Worm (Caenorhabditis elegans): Measurements from ENCODE around the gene F25H9.2.
A peak's percentile ranks its signal among the peaks of the same experiment; 100 is the strongest.

F25H9.2 gene

ce11 chrV:13464123-13464522 is 6.2 kb downstream of the F25H9.2 start:
- peak; percentile 34 for TF ChIP-seq nhr-25 (tag; optimal IDR thresholded peaks at IDR 0.05)
- peak; percentile 9 for TF ChIP-seq elt-2 (tag; optimal IDR thresholded peaks at IDR 0.05)
- TF ChIP-seq nhr-23 (tag; optimal IDR thresholded peaks at IDR 0.05): no peak
- TF ChIP-seq ZK546.5 (tag; optimal IDR thresholded peaks at IDR 0.05): no peak
- TF ChIP-seq lsy-12 (tag; optimal IDR thresholded peaks at IDR 0.05): no peak
- TF ChIP-seq skn-1 (tag; optimal IDR thresholded peaks at IDR 0.05): peak; percentile 49

- TF ChIP-seq lin-39 (tag; optimal IDR thresholded peaks at IDR 0.05) (peak; percentile 49), elt-3 (tag; optimal IDR thresholded peaks at IDR 0.05) (no peak), nhr-76 (tag; optimal IDR thresholded peaks at IDR 0.05) (no peak), nhr-67 (tag; optimal IDR thresholded peaks at IDR 0.05) (no peak), fkh-2 (tag; optimal IDR thresholded peaks at IDR 0.05) (no peak), eor-1 (tag; optimal IDR thresholded peaks at IDR 0.05) (no peak), lin-15B (tag; optimal IDR thresholded peaks at IDR 0.05) (peak; percentile 76), nhr-25 (tag; optimal IDR thresholded peaks at IDR 0.05) (peak; percentile 48), ztf-4 (tag; optimal IDR thresholded peaks at IDR 0.05) (no peak), mdl-1 (tag; optimal IDR thresholded peaks at IDR 0.05) (peak; percentile 78), nhr-237 (tag; optimal IDR thresholded peaks at IDR 0.05) (no peak), elt-2 (tag; optimal IDR thresholded peaks at IDR 0.05) (peak; percentile 47), nhr-28 (tag; optimal IDR thresholded peaks at IDR 0.05) (no peak), unc-39 (tag; optimal IDR thresholded peaks at IDR 0.05) (no peak), skn-1 (tag; optimal IDR thresholded peaks at IDR 0.05) (peak; percentile 48), aly-2 (tag; optimal IDR thresholded peaks at IDR 0.05) (no peak), ceh-16 (tag; optimal IDR thresholded peaks at IDR 0.05) (no peak), nhr-23 (tag; optimal IDR thresholded peaks at IDR 0.05) (peak; percentile 56), ceh-28 (tag; optimal IDR thresholded peaks at IDR 0.05) (peak; percentile 9), ama-1 (optimal IDR thresholded peaks at IDR 0.05) (no peak), nhr-12 (tag; optimal IDR thresholded peaks at IDR 0.05) (no peak), nhr-11 (tag; optimal IDR thresholded peaks at IDR 0.05) (no peak), jun-1 (tag; optimal IDR thresholded peaks at IDR 0.05) (peak; percentile 54), lsy-12 (tag; optimal IDR thresholded peaks at IDR 0.05) (peak; percentile 87), daf-12 (tag; optimal IDR thresholded peaks at IDR 0.05) (no peak), ztf-11 (tag; optimal IDR thresholded peaks at IDR 0.05) (no peak), hmg-11 (tag; optimal IDR thresholded peaks at IDR 0.05) (peak; percentile 83), nfya-1 (tag; optimal IDR thresholded peaks at IDR 0.05; ENCODE audit: insufficient read depth) (peak; percentile 77), sea-2 (GFP tag; optimal IDR thresholded peaks at IDR 0.05) (no peak), ceh-9 (tag; optimal IDR thresholded peaks at IDR 0.05) (no peak), tbx-2 (tag; optimal IDR thresholded peaks at IDR 0.05) (peak; percentile 39), unc-62 (GFP tag; optimal IDR thresholded peaks at IDR 0.05) (no peak), ceh-82 (tag; optimal IDR thresholded peaks at IDR 0.05) (no peak), egl-27 (tag; optimal IDR thresholded peaks at IDR 0.05) (peak; percentile 18), snpc-4 (tag; optimal IDR thresholded peaks at IDR 0.05) (peak; percentile 72), elt-1 (tag; optimal IDR thresholded peaks at IDR 0.05) (no peak), ZK546.5 (tag; optimal IDR thresholded peaks at IDR 0.05) (no peak), pqm-1 (tag; optimal IDR thresholded peaks at IDR 0.05) (peak; percentile 60), egl-5 (tag; optimal IDR thresholded peaks at IDR 0.05) (no peak), pha-4 (tag; optimal IDR thresholded peaks at IDR 0.05) (no peak), fos-1 (tag; optimal IDR thresholded peaks at IDR 0.05) (no peak), fkh-10 (GFP tag; optimal IDR thresholded peaks at IDR 0.05) (no peak), mml-1 (tag; optimal IDR thresholded peaks at IDR 0.05) (no peak), R02D3.7 (tag; optimal IDR thresholded peaks at IDR 0.05) (peak; percentile 52), zag-1 (tag; optimal IDR thresholded peaks at IDR 0.05) (no peak), nhr-43 (tag; optimal IDR thresholded peaks at IDR 0.05; ENCODE audit: poor library complexity, severe bottlenecking) (peak; percentile 95), nhr-77 (tag; optimal IDR thresholded peaks at IDR 0.05) (peak; percentile 27)
Measured at ce11 chrV:13468190-13468765, 10.4 kb downstream of the F25H9.2 start, which contains the start of the genes F25H9.6 and F25H9.7. Gene F25H9.6 (minus strand): TSS chrV:13468361. Gene F25H9.7 (plus strand): TSS chrV:13468376.

Data from whole organism, L3 larva.